Worm (Caenorhabditis elegans) whole organism, mixed stage, embryonic: ENCODE data around the gene sgn-1.

Experiments used
- ceh-83 ChIP-seq: fragments of 200-800 bp; sonication (Bioruptor generic); optimal IDR thresholded peaks from 2 replicates; lab custom pipeline; 2018; ENCODE audit warnings: mild to moderate bottlenecking, missing genetic modification characterization, missing compliant biosample characterization
- ces-1 ChIP-seq: fragments of 150-350 bp; optimal IDR thresholded peaks from 2 replicates; lab custom pipeline; 2014; ENCODE audit warnings: missing biosample characterization, missing genetic modification reagents, missing genetic modification characterization
- lsy-2 ChIP-seq: fragments of 150-350 bp; optimal IDR thresholded peaks from 2 replicates; lab custom pipeline; 2014; ENCODE audit warnings: missing biosample characterization, missing genetic modification characterization
- nhr-2 ChIP-seq: fragments of 150-350 bp; optimal IDR thresholded peaks from 2 replicates; lab custom pipeline; 2014; ENCODE audit warnings: missing biosample characterization, missing genetic modification characterization

DNA sequence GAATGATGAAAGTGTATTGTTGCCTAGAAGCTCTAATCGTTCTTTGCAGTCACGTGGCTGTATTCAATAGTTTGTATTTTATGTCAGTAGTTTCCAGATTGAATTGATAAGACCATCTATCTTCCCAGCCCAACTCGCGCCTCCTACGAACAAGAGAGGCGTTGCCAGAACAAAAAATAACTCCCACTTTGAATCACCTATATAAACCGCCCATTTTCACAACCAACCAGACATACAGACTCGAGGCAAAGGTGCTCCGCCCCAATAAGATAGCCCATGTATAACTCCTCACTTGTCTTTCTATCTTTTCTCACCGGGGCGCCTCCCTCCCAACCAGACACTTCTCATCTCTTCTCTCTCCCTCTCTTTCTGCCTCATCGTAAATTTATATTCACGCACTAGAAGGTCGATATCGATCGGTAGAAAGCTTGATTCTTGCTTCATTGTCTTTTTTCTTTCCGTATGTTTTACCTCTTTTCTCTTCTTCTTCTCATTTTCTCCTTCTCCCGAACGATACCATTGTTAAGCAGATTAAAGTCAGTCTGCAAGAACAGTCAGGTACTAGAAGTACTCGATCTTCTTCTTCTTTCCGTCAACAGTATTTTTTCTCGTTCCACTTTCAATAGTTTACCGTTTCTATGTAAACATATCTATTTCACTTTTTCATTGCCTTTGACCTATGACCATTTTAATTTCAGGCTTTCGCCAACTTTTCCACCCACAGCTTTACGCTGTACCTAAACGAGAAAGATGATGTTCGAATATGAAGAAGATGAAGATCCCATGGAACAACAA lies 39.9 kb downstream of the sgn-1 start, which contains the start of gene mak-1:
- TF ChIP-seq lsy-2 (tag; lab: Kevin White, UChicago) (no peak), ceh-83 (no peak), nhr-2 (tag; lab: Kevin White, UChicago) (no peak), ces-1 (GFP tag; lab: Kevin White, UChicago) (no peak)
